Fruit fly (Drosophila melanogaster) whole organism: ENCODE results near the gene CG11498.

Source experiments
- CG8478 ChIP-seq: fragments of >200 bp; optimal IDR thresholded peaks from 2 replicates; lab custom pipeline; 2018; ENCODE audit warnings: inconsistent platforms
- EcR ChIP-seq, 2 experiments: fragments of >200 bp; optimal IDR thresholded peaks; 2 replicates each; lab custom pipeline; 2017; ENCODE audit warnings: missing biosample characterization in 2 of 2, missing genetic modification characterization in 2 of 2, missing genetic modification reagents in 2 of 2
- usp ChIP-seq: fragments of >200 bp; optimal IDR thresholded peaks from 2 replicates; lab custom pipeline; 2017; ENCODE audit warnings: missing biosample characterization, missing genetic modification characterization, mixed read lengths

- TF ChIP-seq CG8478 (no peak), usp (GFP tag; lab: Kevin White, UChicago) (no peak), EcR (GFP tag; optimal IDR thresholded peaks at IDR 0.05; lab: Kevin White, UChicago) (no peak)
Measured at dm6 chr3R:30166159-30166784, 6.0 kb upstream of the CG11498 start, which contains the start of gene VhaAC45RP.
